Fruit fly (Drosophila melanogaster): Measurements from ENCODE around the gene CG32298.

- TF ChIP-seq CTCF (optimal IDR thresholded peaks at IDR 0.05) (no peak), CG8478 (optimal IDR thresholded peaks at IDR 0.05) (no peak)
These were observed 34.9 kb upstream of the CG32298 start for dm6 chr3L:2425687-2426086.
